Fruit fly (Drosophila melanogaster) whole organism, wandering third instar larva: ENCODE data around the gene mRpL10.

Experiments used
- Abd-B ChIP-seq: fragments of >200 bp; optimal IDR thresholded peaks from 2 replicates; lab custom pipeline; 2017; ENCODE audit warnings: missing biosample characterization, missing genetic modification characterization
- CG32264 ChIP-seq: fragments of 200-800 bp; sonication (Bioruptor generic); optimal IDR thresholded peaks from 2 replicates; lab custom pipeline; 2016; ENCODE audit warnings: missing biosample characterization, missing genetic modification characterization
- CG9705 ChIP-seq: fragments of 200-800 bp; sonication (Bioruptor generic); optimal IDR thresholded peaks from 2 replicates; lab custom pipeline; 2018; ENCODE audit warnings: missing biosample characterization, mild to moderate bottlenecking, missing genetic modification characterization
- CrebA ChIP-seq: fragments of 200-800 bp; sonication (Bioruptor generic); optimal IDR thresholded peaks from 2 replicates; lab custom pipeline; 2016; ENCODE audit warnings: missing biosample characterization, mild to moderate bottlenecking, missing genetic modification characterization, borderline replicate concordance
- Dfd ChIP-seq: fragments of >200 bp; optimal IDR thresholded peaks from 2 replicates; lab custom pipeline; 2017; ENCODE audit warnings: missing biosample characterization, missing genetic modification characterization
- Dif ChIP-seq: fragments of 200-275, 200-300 bp; sonication (Bioruptor generic); optimal IDR thresholded peaks from 2 replicates; lab custom pipeline; 2018; ENCODE audit warnings: missing biosample characterization, missing genetic modification characterization; ENCODE audit not compliant: partially characterized antibody
- GATAd ChIP-seq: sonication (Bioruptor generic); optimal IDR thresholded peaks from 2 replicates; lab custom pipeline; 2016; ENCODE audit warnings: missing biosample characterization, missing genetic modification characterization
- HLH106 ChIP-seq: fragments of 200-800 bp; optimal IDR thresholded peaks from 3 replicates; lab custom pipeline; 2019; ENCODE audit warnings: missing biosample characterization, mild to moderate bottlenecking, missing genetic modification characterization, moderate library complexity
- Hnf4 ChIP-seq: fragments of 200-800 bp; sonication (Bioruptor generic); optimal IDR thresholded peaks from 2 replicates; lab custom pipeline; 2016; ENCODE audit warnings: missing biosample characterization, mild to moderate bottlenecking, missing genetic modification characterization
- Hr78 ChIP-seq: fragments of >200 bp; optimal IDR thresholded peaks from 2 replicates; lab custom pipeline; 2017; ENCODE audit warnings: missing biosample characterization, missing genetic modification characterization
- Hr83 ChIP-seq: fragments of 200-300 bp; sonication (Bioruptor generic); optimal IDR thresholded peaks from 2 replicates; lab custom pipeline; 2016; ENCODE audit warnings: missing biosample characterization, mild to moderate bottlenecking, missing genetic modification characterization, moderate library complexity; ENCODE audit not compliant: poor library complexity, severe bottlenecking
- Jra ChIP-seq: sonication (Bioruptor generic); optimal IDR thresholded peaks from 2 replicates; lab custom pipeline; 2016; ENCODE audit warnings: missing biosample characterization, missing genetic modification characterization
- Myc ChIP-seq: fragments of >200 bp; optimal IDR thresholded peaks from 2 replicates; lab custom pipeline; 2017
- N ChIP-seq: fragments of >200 bp; optimal IDR thresholded peaks from 2 replicates; lab custom pipeline; 2018; ENCODE audit warnings: missing biosample characterization, missing external identifiers, missing genetic modification characterization
- OdsH ChIP-seq: fragments of 200-800 bp; sonication (Bioruptor generic); optimal IDR thresholded peaks from 2 replicates; lab custom pipeline; 2016; ENCODE audit warnings: missing biosample characterization, mild to moderate bottlenecking, missing genetic modification characterization
- Rel ChIP-seq, 2 experiments: fragments of 200-800 bp; sonication (Bioruptor generic) in 1 of 2; optimal IDR thresholded peaks; 2 replicates in 1 of 2; 3 replicates in 1 of 2; lab custom pipeline; 2016 to 2019; ENCODE audit warnings: mild to moderate bottlenecking in 2 of 2, missing biosample characterization in 2 of 2, missing genetic modification characterization in 2 of 2, moderate library complexity in 1 of 2
- Sp1 ChIP-seq: fragments of 200-800 bp; sonication (Bioruptor generic); optimal IDR thresholded peaks from 3 replicates; lab custom pipeline; 2019; ENCODE audit warnings: missing biosample characterization, mild to moderate bottlenecking, missing genetic modification characterization, moderate library complexity
- Vsx2 ChIP-seq: fragments of 200-300, 225-300 bp; sonication (Bioruptor generic); optimal IDR thresholded peaks from 2 replicates; lab custom pipeline; 2018; ENCODE audit warnings: missing biosample characterization, missing genetic modification characterization; ENCODE audit not compliant: partially characterized antibody
- br ChIP-seq: fragments of 200-800 bp; sonication (Bioruptor generic); optimal IDR thresholded peaks from 2 replicates; lab custom pipeline; 2016; ENCODE audit warnings: missing biosample characterization, missing genetic modification characterization
- brk ChIP-seq: fragments of 200-800 bp; sonication (Bioruptor generic); optimal IDR thresholded peaks from 2 replicates; lab custom pipeline; 2016; ENCODE audit warnings: missing biosample characterization, mild to moderate bottlenecking, missing genetic modification characterization
- dl ChIP-seq, 2 experiments: fragments of 175-275, 200-275 bp in 1 of 2; fragments of 200-275 bp in 1 of 2; sonication (Bioruptor generic); optimal IDR thresholded peaks; lab custom pipeline; 2018; ENCODE audit warnings: mild to moderate bottlenecking in 2 of 2, missing biosample characterization in 2 of 2, missing genetic modification characterization in 2 of 2, moderate library complexity in 2 of 2; ENCODE audit not compliant: partially characterized antibody in 2 of 2, insufficient read depth in 1 of 2
- dmrt93B ChIP-seq: fragments of 200-800 bp; sonication (Bioruptor generic); optimal IDR thresholded peaks from 2 replicates; lab custom pipeline; 2018; ENCODE audit warnings: missing biosample characterization, mild to moderate bottlenecking, missing genetic modification characterization
- ey ChIP-seq: fragments of 200-800 bp; sonication (Bioruptor generic); optimal IDR thresholded peaks from 2 replicates; lab custom pipeline; 2016; ENCODE audit warnings: missing biosample characterization, missing genetic modification characterization
- foxo ChIP-seq, 2 experiments: fragments of 200-800 bp; sonication (Bioruptor generic); optimal IDR thresholded peaks; 2 replicates in 1 of 2; 3 replicates in 1 of 2; lab custom pipeline; 2016 to 2017; ENCODE audit warnings: missing biosample characterization in 2 of 2, missing genetic modification characterization in 2 of 2
- fru ChIP-seq: fragments of 200-800 bp; sonication (Bioruptor generic); optimal IDR thresholded peaks from 3 replicates; lab custom pipeline; 2016; ENCODE audit warnings: missing biosample characterization, mild to moderate bottlenecking, missing genetic modification characterization
- h ChIP-seq: fragments of 200-800 bp; sonication (Bioruptor generic); optimal IDR thresholded peaks from 3 replicates; lab custom pipeline; 2016; ENCODE audit warnings: missing biosample characterization, mild to moderate bottlenecking, missing genetic modification characterization
- jim ChIP-seq: fragments of 175-275, 200-325 bp; sonication (Bioruptor generic); optimal IDR thresholded peaks from 2 replicates; lab custom pipeline; 2016; ENCODE audit warnings: missing biosample characterization, mild to moderate bottlenecking, missing genetic modification characterization
- lola ChIP-seq: fragments of >200 bp; optimal IDR thresholded peaks from 2 replicates; lab custom pipeline; 2017; ENCODE audit warnings: missing biosample characterization, missing genetic modification characterization
- pan ChIP-seq: fragments of >200 bp; optimal IDR thresholded peaks from 2 replicates; lab custom pipeline; 2017
- psq ChIP-seq: fragments of 200-800 bp; sonication (Bioruptor generic); optimal IDR thresholded peaks from 3 replicates; lab custom pipeline; 2017; ENCODE audit warnings: missing biosample characterization, mild to moderate bottlenecking, missing genetic modification characterization, moderate library complexity
- rgr ChIP-seq: fragments of 200-800 bp; sonication (Bioruptor generic); optimal IDR thresholded peaks from 3 replicates; lab custom pipeline; 2016; ENCODE audit warnings: missing biosample characterization, mild to moderate bottlenecking, missing genetic modification characterization
- sage ChIP-seq: fragments of 200-800 bp; sonication (Bioruptor generic); optimal IDR thresholded peaks from 2 replicates; lab custom pipeline; 2016; ENCODE audit warnings: missing biosample characterization, mild to moderate bottlenecking, missing genetic modification characterization
- sv ChIP-seq: fragments of 200-800 bp; sonication (Bioruptor generic); optimal IDR thresholded peaks from 3 replicates; lab custom pipeline; 2016; ENCODE audit warnings: missing biosample characterization, missing genetic modification characterization
- tai ChIP-seq: sonication (Bioruptor generic); optimal IDR thresholded peaks from 2 replicates; lab custom pipeline; 2016; ENCODE audit warnings: missing biosample characterization, missing genetic modification characterization
- usp ChIP-seq: fragments of >200 bp; optimal IDR thresholded peaks from 2 replicates; lab custom pipeline; 2017; ENCODE audit warnings: missing biosample characterization, missing genetic modification characterization

The mRpL10 gene

DNA sequence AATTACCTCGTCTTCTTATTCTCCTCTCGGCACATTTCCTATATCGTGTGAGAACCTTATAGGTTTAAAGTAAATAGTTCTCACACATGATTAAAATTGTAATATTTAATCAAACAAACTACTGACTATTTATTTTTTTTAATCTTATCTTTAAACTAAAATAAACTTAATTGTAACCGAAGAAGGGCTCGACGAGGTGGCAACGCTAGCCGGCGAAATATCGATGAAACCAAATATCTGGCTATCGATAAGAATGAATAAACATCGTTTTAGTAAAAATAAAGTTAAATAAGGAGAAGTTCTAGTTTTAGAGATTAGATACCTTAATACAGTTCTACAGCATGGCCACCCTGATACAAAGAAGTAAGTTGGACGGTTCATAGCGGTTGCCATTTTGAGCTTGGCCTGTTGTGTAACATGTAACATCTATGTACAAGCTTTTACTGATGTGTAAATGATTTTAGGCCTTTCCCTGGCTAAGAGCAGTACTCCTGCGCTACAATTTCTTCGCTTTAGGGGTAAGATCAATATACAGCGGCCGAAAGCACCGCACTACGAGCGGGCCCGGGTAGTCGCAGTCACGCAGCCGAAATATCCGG is at the start of gene mRpL10:
mRpL10 (plus strand) TSS at position 251 of the 599 bp plus-strand sequence.
- TF ChIP-seq dl (GFP tag; optimal IDR thresholded peaks at IDR 0.05; lab: Kevin White, UChicago; ENCODE audit: insufficient read depth in 1 of 2, partially characterized antibody in 2 of 2) (no peak), psq (GFP tag; lab: Kevin White, UChicago) (peak; percentile 41), Rel (GFP tag; optimal IDR thresholded peaks at IDR 0.05; lab: Kevin White, UChicago) (no peak), Rel (tag; optimal IDR thresholded peaks at IDR 0.05; lab: Kevin White, UChicago) (peak; percentile 53), Jra (GFP tag; lab: Kevin White, UChicago) (peak; percentile 34), Hr83 (GFP tag; lab: Kevin White, UChicago) (peak; percentile 48), ey (GFP tag; lab: Kevin White, UChicago) (no peak), CG32264 (no peak), Dfd (GFP tag; lab: Kevin White, UChicago) (no peak), foxo (GFP tag; optimal IDR thresholded peaks at IDR 0.05; lab: Kevin White, UChicago) (peak in 1 of 2 experiments; percentile 63), usp (GFP tag; lab: Kevin White, UChicago) (no peak), HLH106 (tag; lab: Kevin White, UChicago) (peak; percentile 48), h (GFP tag; lab: Kevin White, UChicago) (no peak), Hr78 (no peak), OdsH (GFP tag; lab: Kevin White, UChicago) (peak; percentile 57), CrebA (GFP tag; lab: Kevin White, UChicago) (no peak), Sp1 (GFP tag; lab: Kevin White, UChicago) (no peak), lola (GFP tag; lab: Kevin White, UChicago) (no peak), fru (GFP tag; lab: Kevin White, UChicago) (no peak), CG9705 (GFP tag; lab: Kevin White, UChicago) (peak; percentile 37), sv (peak; percentile 33), Vsx2 (no peak), tai (no peak), brk (GFP tag; lab: Kevin White, UChicago) (no peak), Abd-B (GFP tag; lab: Kevin White, UChicago) (no peak)

DNA sequence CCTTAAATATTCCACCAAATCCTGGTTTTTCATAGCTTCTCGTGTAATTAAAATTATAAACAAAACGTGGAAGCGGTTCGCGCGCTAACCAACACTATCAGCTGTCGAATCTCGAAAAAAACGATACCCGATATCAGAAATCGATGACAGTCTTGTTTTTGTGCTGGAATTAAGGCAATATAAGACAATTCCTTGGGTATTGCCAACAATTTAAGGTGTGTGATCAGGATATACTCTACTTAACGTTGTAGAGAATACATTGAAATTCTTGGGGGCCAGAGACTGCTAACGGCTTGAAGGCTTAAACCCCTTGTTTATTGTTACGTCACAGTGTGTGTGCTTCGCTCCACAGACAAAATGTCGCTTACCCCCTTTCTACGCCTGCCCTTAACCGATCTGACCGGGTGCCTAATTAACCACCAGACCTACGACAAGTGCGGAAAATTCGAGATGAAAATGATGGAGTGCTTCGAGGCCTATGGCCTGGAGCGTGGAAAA is 48.3 kb upstream of the mRpL10 start, which contains the start of gene Pus10:
Pus10 (minus strand) TSS at position 91 of the 498 bp plus-strand sequence.
- peak; percentile 35 for TF ChIP-seq Jra (GFP tag; lab: Kevin White, UChicago)
- peak in 1 of 2 experiments; percentile 26 for TF ChIP-seq foxo (GFP tag; optimal IDR thresholded peaks at IDR 0.05; lab: Kevin White, UChicago)
- TF ChIP-seq OdsH (GFP tag; lab: Kevin White, UChicago), result peak; percentile 4
- TF ChIP-seq CG32264, result no peak
- TF ChIP-seq Vsx2, result peak; percentile 26

DNA sequence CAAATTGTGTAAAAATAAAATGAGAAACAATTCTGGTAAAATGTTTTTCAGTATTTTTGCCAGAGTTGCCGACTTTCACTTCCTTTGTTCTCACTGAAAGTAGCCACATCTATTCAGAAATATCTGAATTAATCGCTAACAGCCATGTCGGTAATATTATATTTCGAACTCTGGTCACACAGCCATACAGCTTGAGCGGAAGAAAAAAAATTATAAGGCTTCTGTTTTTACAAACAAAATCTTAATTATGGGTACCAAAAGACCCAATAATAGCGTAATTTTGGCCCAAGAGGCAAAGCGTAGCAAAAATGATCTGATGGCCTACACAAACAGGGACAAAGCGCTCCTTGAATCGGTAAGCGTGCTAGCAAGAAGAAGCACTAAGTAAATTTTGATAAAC is 47.6 kb upstream of the mRpL10 start, which contains the start of gene CG3436:
CG3436 (plus strand) TSS at position 36 of the 400 bp plus-strand sequence.
- TF ChIP-seq ey (GFP tag; lab: Kevin White, UChicago) (no peak), tai (no peak), sv (no peak), CG9705 (GFP tag; lab: Kevin White, UChicago) (no peak), br (GFP tag; lab: Kevin White, UChicago) (no peak), GATAd (GFP tag; lab: Kevin White, UChicago) (no peak), rgr (GFP tag; lab: Kevin White, UChicago) (peak; percentile 47), h (GFP tag; lab: Kevin White, UChicago) (peak; percentile 3), dl (GFP tag; optimal IDR thresholded peaks at IDR 0.05; lab: Kevin White, UChicago; ENCODE audit: insufficient read depth in 1 of 2, partially characterized antibody in 2 of 2) (no peak), Hnf4 (no peak), Rel (GFP tag; optimal IDR thresholded peaks at IDR 0.05; lab: Kevin White, UChicago) (no peak), Rel (tag; optimal IDR thresholded peaks at IDR 0.05; lab: Kevin White, UChicago) (peak; percentile 0)

DNA sequence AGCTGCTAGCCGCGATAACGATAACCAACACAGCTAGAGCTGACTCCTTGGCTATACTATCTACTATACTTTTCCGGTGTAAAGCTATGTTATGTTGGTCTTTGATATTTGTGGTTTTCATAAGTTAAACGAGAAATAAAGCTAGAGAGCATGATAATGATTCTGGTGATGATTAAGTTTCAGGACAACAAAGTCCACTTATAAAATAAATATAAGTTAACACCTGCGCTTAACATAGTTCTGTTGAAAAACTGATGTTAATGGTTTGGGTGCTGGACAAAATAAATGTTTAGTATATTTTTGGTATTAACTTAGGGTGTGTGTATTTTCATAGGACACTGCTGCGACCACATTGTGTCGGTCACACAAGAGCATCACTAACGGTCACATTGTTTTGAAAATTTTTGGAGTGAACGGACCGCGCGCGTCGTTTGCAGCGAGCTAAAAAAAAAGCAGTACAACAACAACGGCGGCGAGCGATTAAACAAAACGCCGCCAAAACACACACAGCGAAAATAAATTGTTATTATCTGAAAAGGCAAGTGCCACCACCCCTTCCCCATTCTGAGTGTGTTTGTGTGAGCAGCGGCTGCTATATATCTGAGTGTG is 44.8 kb upstream of the mRpL10 start, which contains the start of the genes CG33635 and spen:
CG33635 (minus strand) TSS at position 16 of the 609 bp plus-strand sequence.
spen (plus strand) TSS at position 384 of the 609 bp plus-strand sequence.
- TF ChIP-seq rgr (GFP tag; lab: Kevin White, UChicago), result peak; percentile 71
- TF ChIP-seq fru (GFP tag; lab: Kevin White, UChicago), result peak; percentile 22
- TF ChIP-seq CrebA (GFP tag; lab: Kevin White, UChicago), result no peak
- peak; percentile 7 for TF ChIP-seq Vsx2
- no peak for TF ChIP-seq GATAd (GFP tag; lab: Kevin White, UChicago)
- peak; percentile 69 for TF ChIP-seq sage (GFP tag; lab: Kevin White, UChicago)
- no peak for TF ChIP-seq N (GFP tag; lab: Kevin White, UChicago)
- no peak for TF ChIP-seq usp (GFP tag; lab: Kevin White, UChicago)
- TF ChIP-seq Myc (lab: Kevin White, UChicago), result peak; percentile 88
- TF ChIP-seq Dif (GFP tag; lab: Kevin White, UChicago), result peak; percentile 22
- no peak for TF ChIP-seq pan (lab: Kevin White, UChicago)
- TF ChIP-seq HLH106 (tag; lab: Kevin White, UChicago), result peak; percentile 39
- TF ChIP-seq OdsH (GFP tag; lab: Kevin White, UChicago), result peak; percentile 50
- TF ChIP-seq Rel (GFP tag; optimal IDR thresholded peaks at IDR 0.05; lab: Kevin White, UChicago), result no peak
- TF ChIP-seq Rel (tag; optimal IDR thresholded peaks at IDR 0.05; lab: Kevin White, UChicago), result peak; percentile 63
- TF ChIP-seq Jra (GFP tag; lab: Kevin White, UChicago), result no peak
- TF ChIP-seq Dfd (GFP tag; lab: Kevin White, UChicago), result no peak
- peak in 1 of 2 experiments; percentile 57 for TF ChIP-seq foxo (GFP tag; optimal IDR thresholded peaks at IDR 0.05; lab: Kevin White, UChicago)
- peak; percentile 94 for TF ChIP-seq jim (GFP tag; lab: Kevin White, UChicago)
- no peak for TF ChIP-seq Abd-B (GFP tag; lab: Kevin White, UChicago)
- peak; percentile 70 for TF ChIP-seq Hr83 (GFP tag; lab: Kevin White, UChicago)
- TF ChIP-seq h (GFP tag; lab: Kevin White, UChicago), result peak; percentile 72
- TF ChIP-seq brk (GFP tag; lab: Kevin White, UChicago), result peak; percentile 49
- TF ChIP-seq CG32264, result no peak
- TF ChIP-seq br (GFP tag; lab: Kevin White, UChicago), result peak; percentile 34
- no peak for TF ChIP-seq tai
- no peak for TF ChIP-seq dmrt93B (GFP tag; lab: Kevin White, UChicago)
- TF ChIP-seq psq (GFP tag; lab: Kevin White, UChicago), result peak; percentile 55
- peak in 1 of 2 experiments; percentile 49 for TF ChIP-seq dl (GFP tag; optimal IDR thresholded peaks at IDR 0.05; lab: Kevin White, UChicago; ENCODE audit: insufficient read depth in 1 of 2, partially characterized antibody in 2 of 2)
